Worm (Caenorhabditis elegans) whole organism, young adult: ENCODE results near the gene srh-277.

Source experiments
- F37B4.10 ChIP-seq: fragments of 200-800 bp; sonication (Bioruptor generic); IDR thresholded peaks from 2 replicates; pipeline ENCODE4 v1.3.6; 2022; ENCODE audit warnings: missing genetic modification characterization, missing compliant biosample characterization
- F57C9.4 ChIP-seq: sonication (generic microtip); optimal IDR thresholded peaks from 2 replicates; lab custom pipeline; 2017; ENCODE audit warnings: mild to moderate bottlenecking, missing genetic modification characterization, missing compliant biosample characterization
- dox-1 ChIP-seq: fragments of 200-800 bp; sonication (Bioruptor generic); IDR thresholded peaks from 2 replicates; pipeline ENCODE4 v1.3.6; 2022; ENCODE audit warnings: missing genetic modification reagents, missing genetic modification characterization, missing compliant biosample characterization
- ets-4 ChIP-seq: fragments of 200-800 bp; sonication (Bioruptor generic); optimal IDR thresholded peaks from 2 replicates; lab custom pipeline; 2018; ENCODE audit warnings: mild to moderate bottlenecking, missing genetic modification characterization, missing compliant biosample characterization
- pha-4 ChIP-seq: fragments of 150-350 bp; sonication (generic microtip); optimal IDR thresholded peaks from 2 replicates; lab custom pipeline; 2014; ENCODE audit warnings: missing biosample characterization, missing genetic modification reagents, missing genetic modification characterization
- snpc-1.3 ChIP-seq: sonication (generic microtip); optimal IDR thresholded peaks from 2 replicates; lab custom pipeline; 2017; ENCODE audit warnings: missing genetic modification characterization, mild to moderate bottlenecking, missing compliant biosample characterization, antibody characterized with exemption, moderate library complexity, missing genotype, missing genetic modification reagents; ENCODE audit not compliant: insufficient read depth

DNA sequence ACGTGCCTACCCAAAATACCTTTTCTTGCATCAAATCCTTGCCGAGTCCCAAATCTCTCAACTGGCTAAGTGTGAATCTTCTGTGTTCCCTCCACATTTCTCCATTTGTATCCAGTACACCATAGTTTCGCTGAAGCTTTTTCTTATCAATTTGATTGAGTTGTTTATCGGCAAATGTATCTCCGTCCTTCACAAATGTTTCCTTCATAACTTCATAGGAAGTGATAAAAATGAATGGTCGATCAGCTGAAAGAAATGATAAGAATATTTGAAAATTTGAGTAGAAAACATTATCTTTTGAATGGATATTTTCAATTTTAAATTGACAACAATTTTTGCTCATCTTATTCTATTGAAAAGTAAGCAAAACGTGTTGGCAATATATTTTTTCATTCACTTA lies 7.8 kb upstream of the srh-277 start:
- TF ChIP-seq dox-1 (GFP tag; lab: Robert Waterston, UW) (no peak), pha-4 (tag; lab: Kevin White, UChicago) (no peak), ets-4 (no peak), F57C9.4 (tag; lab: Kevin White, UChicago) (no peak), snpc-1.3 (tag; lab: Kevin White, UChicago) (no peak), F37B4.10 (no peak)
